Fruit fly (Drosophila melanogaster): Measurements from ENCODE around the gene RpS4.

The RpS4 gene

DNA sequence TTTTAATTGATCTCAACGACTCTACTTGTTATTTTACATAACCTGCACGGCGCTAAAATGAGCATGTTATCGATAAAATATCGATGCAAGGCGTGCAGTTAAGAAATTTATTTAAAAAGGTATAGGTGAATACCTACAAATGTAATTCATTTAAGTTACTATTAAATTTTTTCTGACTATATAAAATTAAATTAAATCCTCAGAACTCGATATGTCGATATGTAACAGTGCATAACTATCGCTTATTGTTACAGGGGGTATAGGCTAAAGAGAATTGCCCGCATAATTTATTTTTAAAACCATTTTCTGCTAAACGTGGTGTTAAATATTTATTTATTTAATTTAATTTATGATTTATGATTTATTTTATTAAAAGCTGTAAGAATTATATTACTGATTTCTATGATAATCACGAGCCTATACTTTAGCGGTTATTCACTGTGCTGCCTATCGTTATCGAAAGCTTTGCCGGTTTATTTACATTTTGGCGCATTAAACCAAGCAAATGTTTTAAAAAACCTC lies 23.7 kb upstream of the RpS4 start, which contains the start of the genes mRpL20 and Icmt (continued):
- TF ChIP-seq CG42726 (GFP tag; IDR thresholded peaks at IDR 0.05; ENCODE audit: partially characterized antibody), result no peak
- peak; percentile 85 for TF ChIP-seq Usf (GFP tag; optimal IDR thresholded peaks at IDR 0.05)
- TF ChIP-seq ATbp (GFP tag; optimal IDR thresholded peaks at IDR 0.05), result peak; percentile 87
- TF ChIP-seq CG12391 (tag; optimal IDR thresholded peaks at IDR 0.05), result peak; percentile 95
- TF ChIP-seq CG9876 (GFP tag; optimal IDR thresholded peaks at IDR 0.05), result no peak
- TF ChIP-seq gro (GFP tag; optimal IDR thresholded peaks at IDR 0.05), result no peak
- peak; percentile 47 for TF ChIP-seq MTF-1 (GFP tag; optimal IDR thresholded peaks at IDR 0.05; ENCODE audit: borderline replicate concordance)
- TF ChIP-seq pum (GFP tag; optimal IDR thresholded peaks at IDR 0.05), result peak; percentile 49
- peak; percentile 96 for TF ChIP-seq CG11247 (GFP tag; IDR thresholded peaks at IDR 0.05)
- peak; percentile 85 for TF ChIP-seq twi (tag; optimal IDR thresholded peaks at IDR 0.05)
- TF ChIP-seq H15 (GFP tag; IDR thresholded peaks at IDR 0.05), result peak; percentile 96
- TF ChIP-seq CG18262 (tag; optimal IDR thresholded peaks at IDR 0.05), result peak; percentile 93
- no peak for TF ChIP-seq en (GFP tag; optimal IDR thresholded peaks at IDR 0.05)
- peak; percentile 96 for TF ChIP-seq CG4730 (GFP tag; IDR thresholded peaks at IDR 0.05)
- no peak for TF ChIP-seq TFAM (GFP tag; optimal IDR thresholded peaks at IDR 0.05)
- no peak for TF ChIP-seq abd-A (tag; optimal IDR thresholded peaks at IDR 0.05)
- peak; percentile 72 for TF ChIP-seq D19B (GFP tag; optimal IDR thresholded peaks at IDR 0.05)
- peak; percentile 90; the same call in 2 of the 3 replicates for TF ChIP-seq gce (GFP tag; IDR thresholded peaks at IDR 0.05)
- TF ChIP-seq bowl (GFP tag; IDR thresholded peaks at IDR 0.05), result peak; percentile 80
- no peak for TF ChIP-seq Kr (GFP tag; optimal IDR thresholded peaks at IDR 0.05)
- no peak for TF ChIP-seq NC2α (GFP tag; optimal IDR thresholded peaks at IDR 0.05)
- peak; percentile 85 for TF ChIP-seq Scr (GFP tag; IDR thresholded peaks at IDR 0.05; ENCODE audit: partially characterized antibody)
- no peak for TF ChIP-seq z (GFP tag; IDR thresholded peaks at IDR 0.05)
- peak; percentile 94 for TF ChIP-seq toy (GFP tag; IDR thresholded peaks at IDR 0.05)
- TF ChIP-seq eyg (GFP tag; optimal IDR thresholded peaks at IDR 0.05), result no peak
- peak; percentile 41 for TF ChIP-seq Mad (GFP tag; optimal IDR thresholded peaks at IDR 0.05)
- TF ChIP-seq CG14710 (tag; optimal IDR thresholded peaks at IDR 0.05), result peak; percentile 80
- TF ChIP-seq CG12219 (GFP tag; optimal IDR thresholded peaks at IDR 0.05), result peak; percentile 82
- peak; percentile 41 for TF ChIP-seq tx (GFP tag; optimal IDR thresholded peaks at IDR 0.05)
- TF ChIP-seq CG7271 (tag; optimal IDR thresholded peaks at IDR 0.05), result peak; percentile 71
- TF ChIP-seq D (optimal IDR thresholded peaks at IDR 0.05), result no peak
- peak; percentile 64 for TF ChIP-seq D (GFP tag; optimal IDR thresholded peaks at IDR 0.05)
- TF ChIP-seq cwo (GFP tag; optimal IDR thresholded peaks at IDR 0.05), result peak; percentile 84
- peak; percentile 98 for TF ChIP-seq CG17361 (GFP tag; IDR thresholded peaks at IDR 0.05)
- no peak for TF ChIP-seq Elba2 (GFP tag; optimal IDR thresholded peaks at IDR 0.05)
- peak; percentile 81 for TF ChIP-seq Dll (GFP tag; IDR thresholded peaks at IDR 0.05; ENCODE audit: partially characterized antibody)
- peak; percentile 100 for TF ChIP-seq grau (tag; optimal IDR thresholded peaks at IDR 0.05)
- TF ChIP-seq grn (GFP tag; optimal IDR thresholded peaks at IDR 0.05), result no peak
- TF ChIP-seq CG9817 (tag; optimal IDR thresholded peaks at IDR 0.05), result peak; percentile 96
- peak; percentile 93 for TF ChIP-seq Oaz (GFP tag; IDR thresholded peaks at IDR 0.05)
- no peak for TF ChIP-seq CG4854 (GFP tag; optimal IDR thresholded peaks at IDR 0.05)
- peak; percentile 91 for TF ChIP-seq CG11504 (tag; optimal IDR thresholded peaks at IDR 0.05)
- TF ChIP-seq Abd-B (GFP tag; optimal IDR thresholded peaks at IDR 0.05), result peak; percentile 93
- peak; percentile 55 for TF ChIP-seq CG5180 (GFP tag; optimal IDR thresholded peaks at IDR 0.05)
- no peak for TF ChIP-seq Dfd (GFP tag; optimal IDR thresholded peaks at IDR 0.05)
- TF ChIP-seq HmgZ (tag; optimal IDR thresholded peaks at IDR 0.05), result peak; percentile 94
- peak; percentile 73 for TF ChIP-seq ems (GFP tag; optimal IDR thresholded peaks at IDR 0.05)
- TF ChIP-seq CG30403 (GFP tag; optimal IDR thresholded peaks at IDR 0.05), result peak; percentile 93
- TF ChIP-seq pan (optimal IDR thresholded peaks at IDR 0.05), result no peak
- TF ChIP-seq pan (GFP tag; optimal IDR thresholded peaks at IDR 0.05 in 1 of 2, IDR thresholded peaks at IDR 0.05 in 1 of 2), result peak in 1 of 2 experiments; percentile 98
- TF ChIP-seq CG2116 (GFP tag; optimal IDR thresholded peaks at IDR 0.05), result peak; percentile 83
